Fruit fly (Drosophila melanogaster): ENCODE data around the gene CG17734.
A peak's percentile ranks its signal among the peaks of the same experiment; 100 is the strongest.

Gene CG17734

dm6 chr3R:11198062-11198472, 45.7 kb downstream of the CG17734 start (continued):
- TF ChIP-seq ftz-f1 (GFP tag; optimal IDR thresholded peaks at IDR 0.05) (peak; percentile 54), Med (GFP tag) (peak; percentile 92), CG7839 (tag; optimal IDR thresholded peaks at IDR 0.05) (peak; percentile 34), CG11093 (GFP tag; IDR thresholded peaks at IDR 0.05) (no peak), org-1 (GFP tag; optimal IDR thresholded peaks at IDR 0.05) (no peak), CG1832 (GFP tag; optimal IDR thresholded peaks at IDR 0.05) (peak; percentile 76), Eip74EF (GFP tag; optimal IDR thresholded peaks at IDR 0.05) (peak in 1 of 2 experiments; percentile 3), CG6689 (GFP tag; IDR thresholded peaks at IDR 0.05) (no peak), CG5180 (GFP tag; optimal IDR thresholded peaks at IDR 0.05) (peak; percentile 97), bbx (GFP tag; IDR thresholded peaks at IDR 0.05; ENCODE audit: partially characterized antibody) (peak; percentile 41; the same call in 1 of the 2 replicates), chinmo (GFP tag; IDR thresholded peaks at IDR 0.05; ENCODE audit: partially characterized antibody) (peak; percentile 87; the same call in 1 of the 4 replicates), CG31388 (GFP tag; optimal IDR thresholded peaks at IDR 0.05) (no peak), CG10366 (GFP tag; IDR thresholded peaks at IDR 0.05) (no peak), CG4854 (GFP tag; optimal IDR thresholded peaks at IDR 0.05) (no peak), CG18262 (tag; optimal IDR thresholded peaks at IDR 0.05) (peak; percentile 92), seq (GFP tag; IDR thresholded peaks at IDR 0.05) (no peak), CG14667 (GFP tag; IDR thresholded peaks at IDR 0.05) (no peak), cwo (GFP tag; optimal IDR thresholded peaks at IDR 0.05) (peak; percentile 79), CG8290 (GFP tag; optimal IDR thresholded peaks at IDR 0.05) (no peak), CG8290 (tag; optimal IDR thresholded peaks at IDR 0.05) (peak in 1 of 2 experiments; percentile 72), Ets65A (GFP tag) (peak; percentile 57), Side (GFP tag; optimal IDR thresholded peaks at IDR 0.05) (no peak), sug (tag; optimal IDR thresholded peaks at IDR 0.05) (peak; percentile 52), CG10979 (tag; optimal IDR thresholded peaks at IDR 0.05) (no peak), BtbVII (GFP tag; optimal IDR thresholded peaks at IDR 0.05) (peak; percentile 19), CG6683 (GFP tag; optimal IDR thresholded peaks at IDR 0.05) (no peak), Xrp1 (GFP tag; IDR thresholded peaks at IDR 0.05) (peak; percentile 46; the same call in 1 of the 2 replicates), scrt (GFP tag; optimal IDR thresholded peaks at IDR 0.05) (peak; percentile 56), dm (GFP tag; optimal IDR thresholded peaks at IDR 0.05) (peak; percentile 67), CG7987 (GFP tag; optimal IDR thresholded peaks at IDR 0.05) (peak; percentile 23), CG4707 (GFP tag; optimal IDR thresholded peaks at IDR 0.05) (no peak), CG9817 (tag; optimal IDR thresholded peaks at IDR 0.05) (no peak), sens (GFP tag) (peak; percentile 56), ttk (GFP tag; IDR thresholded peaks at IDR 0.05) (peak; percentile 52), fd96Cb (tag; optimal IDR thresholded peaks at IDR 0.05) (no peak), crol (GFP tag; IDR thresholded peaks at IDR 0.05) (peak; percentile 99), Scr (GFP tag; IDR thresholded peaks at IDR 0.05; ENCODE audit: partially characterized antibody) (no peak), NC2α (GFP tag; optimal IDR thresholded peaks at IDR 0.05) (no peak), HLH4C (GFP tag; IDR thresholded peaks at IDR 0.05; ENCODE audit: partially characterized antibody) (0 out of 3 replicates have a peak, but pooled peaks have one; percentile 12), CG12769 (tag; optimal IDR thresholded peaks at IDR 0.05) (peak; percentile 67), slbo (GFP tag; IDR thresholded peaks at IDR 0.05) (peak; percentile 39), mirr (GFP tag; optimal IDR thresholded peaks at IDR 0.05) (peak; percentile 31), CG34422 (GFP tag; IDR thresholded peaks at IDR 0.05) (peak; percentile 41; the same call in 1 of the 3 replicates), ci (GFP tag; IDR thresholded peaks at IDR 0.05) (peak; percentile 60; the same call in 2 of the 3 replicates), HmgD (GFP tag; optimal IDR thresholded peaks at IDR 0.05) (peak; percentile 3), gro (GFP tag; optimal IDR thresholded peaks at IDR 0.05) (peak; percentile 18), vvl (GFP tag; IDR thresholded peaks at IDR 0.05) (peak; percentile 46; the same call in 1 of the 2 replicates), otp (GFP tag; IDR thresholded peaks at IDR 0.05) (0 out of 3 replicates have a peak, but pooled peaks have one; percentile 8), CG9727 (GFP tag; optimal IDR thresholded peaks at IDR 0.05) (no peak), CG6175 (GFP tag; IDR thresholded peaks at IDR 0.05) (0 out of 3 replicates have a peak, but pooled peaks have one; percentile 23), CG11723 (GFP tag; optimal IDR thresholded peaks at IDR 0.05) (no peak)
